Worm (Caenorhabditis elegans): Measurements from ENCODE around the gene F42H10.2.

ce11 chrIII:8529772-8530171 lies 39.4 kb downstream of the F42H10.2 start, which contains the start of gene ZC21.10:
- no peak for TF ChIP-seq lsy-2 (tag; optimal IDR thresholded peaks at IDR 0.05)
- no peak for TF ChIP-seq ama-1 (optimal IDR thresholded peaks at IDR 0.05)
- no peak for TF ChIP-seq snpc-4 (tag; optimal IDR thresholded peaks at IDR 0.05)
- no peak for TF ChIP-seq jun-1 (tag; optimal IDR thresholded peaks at IDR 0.05)
- no peak for TF ChIP-seq egl-27 (tag; optimal IDR thresholded peaks at IDR 0.05)
- TF ChIP-seq tbx-2 (tag; optimal IDR thresholded peaks at IDR 0.05) = no peak
- no peak for TF ChIP-seq nhr-77 (tag; optimal IDR thresholded peaks at IDR 0.05)
- no peak for TF ChIP-seq nhr-12 (tag; optimal IDR thresholded peaks at IDR 0.05)
- TF ChIP-seq irx-1 (tag; optimal IDR thresholded peaks at IDR 0.05) = no peak
- TF ChIP-seq unc-30 (tag; optimal IDR thresholded peaks at IDR 0.05) = no peak
